Worm (Caenorhabditis elegans) whole organism, L2 larva: ENCODE measurements around the gene F53C3.3.

Experiments used
- R02D3.7 ChIP-seq: fragments of 150-350 bp; optimal IDR thresholded peaks from 2 replicates; lab custom pipeline; 2014; ENCODE audit warnings: missing biosample characterization, missing genetic modification characterization
- ZK546.5 ChIP-seq: sonication (generic microtip); optimal IDR thresholded peaks from 2 replicates; lab custom pipeline; 2017; ENCODE audit warnings: missing biosample characterization, missing genetic modification characterization
- alr-1 ChIP-seq: fragments of 150-350 bp; optimal IDR thresholded peaks from 2 replicates; lab custom pipeline; 2014; ENCODE audit warnings: missing biosample characterization, missing genetic modification characterization
- aly-2 ChIP-seq: fragments of 150-350 bp; optimal IDR thresholded peaks from 2 replicates; lab custom pipeline; 2014; ENCODE audit warnings: missing biosample characterization, missing genetic modification characterization
- blmp-1 ChIP-seq: sonication (generic microtip); optimal IDR thresholded peaks from 2 replicates; lab custom pipeline; 2017; ENCODE audit warnings: missing genetic modification characterization, mild to moderate bottlenecking, missing compliant biosample characterization, antibody characterized with exemption, moderate library complexity; ENCODE audit not compliant: insufficient read depth
- ceh-82 ChIP-seq: fragments of 150-350 bp; optimal IDR thresholded peaks from 2 replicates; lab custom pipeline; 2014; ENCODE audit warnings: missing biosample characterization, missing genetic modification characterization
- dmd-4 ChIP-seq: sonication (generic microtip); optimal IDR thresholded peaks from 2 replicates; lab custom pipeline; 2017; ENCODE audit warnings: missing biosample characterization, missing genetic modification characterization
- egl-27 ChIP-seq: sonication (generic microtip); optimal IDR thresholded peaks from 3 replicates; lab custom pipeline; 2017; ENCODE audit warnings: missing biosample characterization, missing genetic modification reagents, missing genetic modification characterization
- elt-3 ChIP-seq: sonication (generic microtip); optimal IDR thresholded peaks from 2 replicates; lab custom pipeline; 2017; ENCODE audit warnings: missing biosample characterization, missing genetic modification characterization
- fos-1 ChIP-seq: fragments of 150-350 bp; optimal IDR thresholded peaks from 2 replicates; lab custom pipeline; 2014; ENCODE audit warnings: missing biosample characterization, missing genetic modification characterization
- gmeb-1 ChIP-seq: fragments of 150-350 bp; optimal IDR thresholded peaks from 2 replicates; lab custom pipeline; 2014; ENCODE audit warnings: missing biosample characterization, missing genetic modification characterization
- lin-11 ChIP-seq: fragments of 150-350 bp; sonication (generic microtip); optimal IDR thresholded peaks from 2 replicates; lab custom pipeline; 2014; ENCODE audit warnings: missing biosample characterization, missing genetic modification characterization, inconsistent platforms, mixed read lengths
- lin-13 ChIP-seq: fragments of 150-350 bp; optimal IDR thresholded peaks from 2 replicates; lab custom pipeline; 2014; ENCODE audit warnings: missing biosample characterization, missing genetic modification reagents, missing genetic modification characterization
- lin-39 ChIP-seq: fragments of 150-350 bp; optimal IDR thresholded peaks from 2 replicates; lab custom pipeline; 2014; ENCODE audit warnings: missing biosample characterization, missing genetic modification reagents, missing genetic modification characterization
- lsy-2 ChIP-seq, 2 experiments: fragments of 150-350 bp in 1 of 2; sonication (generic microtip) in 1 of 2; optimal IDR thresholded peaks; 2 replicates each; lab custom pipeline; 2014 to 2017; ENCODE audit warnings: missing biosample characterization in 2 of 2, missing genetic modification characterization in 2 of 2
- mab-5 ChIP-seq: fragments of 150-350 bp; optimal IDR thresholded peaks from 2 replicates; lab custom pipeline; 2014; ENCODE audit warnings: missing biosample characterization, missing genetic modification characterization
- mbf-1 ChIP-seq: sonication (generic microtip); optimal IDR thresholded peaks from 2 replicates; lab custom pipeline; 2017; ENCODE audit warnings: missing biosample characterization, missing genetic modification characterization
- mdl-1 ChIP-seq, 2 experiments: fragments of 150-350 bp in 1 of 2; sonication (generic microtip) in 1 of 2; optimal IDR thresholded peaks; 2 replicates each; lab custom pipeline; 2017; ENCODE audit warnings: missing biosample characterization in 2 of 2, missing genetic modification characterization in 2 of 2
- nhr-11 ChIP-seq: fragments of 150-350 bp; optimal IDR thresholded peaks from 2 replicates; lab custom pipeline; 2014; ENCODE audit warnings: missing biosample characterization, missing genetic modification characterization
- nhr-12 ChIP-seq: fragments of 150-350 bp; optimal IDR thresholded peaks from 2 replicates; lab custom pipeline; 2014; ENCODE audit warnings: missing biosample characterization, missing genetic modification characterization
- nhr-129 ChIP-seq: fragments of 150-350 bp; optimal IDR thresholded peaks from 2 replicates; lab custom pipeline; 2014; ENCODE audit warnings: missing biosample characterization, missing genetic modification characterization
- nhr-21 ChIP-seq: fragments of 150-350 bp; optimal IDR thresholded peaks from 2 replicates; lab custom pipeline; 2014; ENCODE audit warnings: missing biosample characterization, missing genetic modification characterization
- nhr-23 ChIP-seq: fragments of 150-350 bp; optimal IDR thresholded peaks from 2 replicates; lab custom pipeline; 2014; ENCODE audit warnings: missing biosample characterization, missing genetic modification reagents, missing genetic modification characterization
- nhr-237 ChIP-seq: fragments of 150-350 bp; optimal IDR thresholded peaks from 2 replicates; lab custom pipeline; 2014; ENCODE audit warnings: missing biosample characterization, missing genetic modification characterization
- nhr-25 ChIP-seq: fragments of 150-350 bp; sonication (generic microtip); optimal IDR thresholded peaks from 3 replicates; lab custom pipeline; 2014; ENCODE audit warnings: missing biosample characterization, missing genetic modification characterization
- nhr-77 ChIP-seq: fragments of 150-350 bp; optimal IDR thresholded peaks from 2 replicates; lab custom pipeline; 2014; ENCODE audit warnings: missing biosample characterization, missing genetic modification characterization
- peb-1 ChIP-seq: fragments of 150-350 bp; optimal IDR thresholded peaks from 2 replicates; lab custom pipeline; 2014; ENCODE audit warnings: missing biosample characterization, missing genetic modification characterization
- sem-4 ChIP-seq: fragments of 150-350 bp; optimal IDR thresholded peaks from 2 replicates; lab custom pipeline; 2014; ENCODE audit warnings: missing biosample characterization, missing genetic modification reagents, missing genetic modification characterization
- skn-1 ChIP-seq: sonication (generic microtip); optimal IDR thresholded peaks from 2 replicates; lab custom pipeline; 2017; ENCODE audit warnings: missing biosample characterization, missing genetic modification characterization
- sma-3 ChIP-seq: sonication (generic microtip); optimal IDR thresholded peaks from 2 replicates; lab custom pipeline; 2016; ENCODE audit warnings: missing genetic modification reagents, missing genetic modification characterization, missing compliant biosample characterization
- unc-55 ChIP-seq: fragments of 150-350 bp; sonication (generic microtip); optimal IDR thresholded peaks from 3 replicates; lab custom pipeline; 2014; ENCODE audit warnings: missing biosample characterization, missing genetic modification reagents, missing genetic modification characterization
- unc-62 ChIP-seq: fragments of 150-350 bp; optimal IDR thresholded peaks from 2 replicates; lab custom pipeline; 2014; ENCODE audit warnings: missing biosample characterization, missing genetic modification reagents, missing genetic modification characterization
- zag-1 ChIP-seq: fragments of 150-350 bp; optimal IDR thresholded peaks from 2 replicates; lab custom pipeline; 2014; ENCODE audit warnings: missing biosample characterization, missing genetic modification characterization
- ztf-1 ChIP-seq: fragments of 200-800 bp; sonication (Bioruptor generic); conservative IDR thresholded peaks from 2 replicates; pipeline ENCODE4 v1.3.6; 2022; ENCODE audit warnings: missing genetic modification characterization, missing compliant biosample characterization

F53C3.3 gene

DNA sequence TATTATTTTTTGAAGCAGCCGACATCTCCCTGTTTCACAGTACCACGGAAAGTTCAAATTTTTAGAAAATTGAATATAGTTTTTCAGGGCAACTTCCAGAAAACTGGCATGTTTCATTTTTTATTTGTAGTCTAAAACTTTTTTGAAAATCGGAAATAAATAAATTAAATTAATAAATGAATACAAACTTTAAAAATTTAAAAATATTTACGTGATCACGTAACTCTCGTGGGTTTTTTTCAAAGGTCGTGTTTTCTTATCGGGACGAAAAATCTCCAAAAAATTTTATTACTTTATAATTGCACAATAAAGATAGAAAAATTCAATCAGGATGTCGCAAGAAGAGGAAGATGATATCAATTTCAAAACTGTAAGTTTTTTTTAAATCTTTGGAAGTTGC, 9.1 kb downstream of the F53C3.3 start, which contains the start of gene F53C3.1:
TSS of gene F53C3.1 (plus strand) at position 301 of the 400 bp plus-strand sequence.
- TF ChIP-seq elt-3 (tag; lab: Kevin White, UChicago) = no peak
- no peak for TF ChIP-seq R02D3.7 (tag; lab: Kevin White, UChicago)

DNA sequence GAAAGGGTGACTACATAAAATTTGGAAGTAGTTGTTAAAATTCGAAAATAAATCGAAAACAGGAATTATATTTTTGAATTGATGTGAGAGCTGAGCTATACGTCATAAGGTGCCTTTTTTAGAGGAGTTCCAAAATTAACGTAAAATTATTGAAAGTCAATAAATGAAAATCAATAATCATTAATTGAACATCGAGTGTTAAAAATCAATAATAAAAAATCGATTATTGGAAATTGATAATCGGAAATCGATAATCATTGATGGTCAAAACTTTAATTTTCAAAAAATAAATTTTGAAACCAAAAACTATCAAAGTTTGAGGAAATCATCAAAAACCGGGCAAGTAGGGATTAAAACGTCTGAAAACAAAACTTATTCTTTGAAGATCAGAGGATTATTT, 11.0 kb downstream of the F53C3.3 start:
- TF ChIP-seq sem-4 (no peak), alr-1 (no peak), mbf-1 (tag; lab: Kevin White, UChicago) (no peak), sma-3 (GFP tag; lab: Kevin White, UChicago) (no peak), fos-1 (tag; lab: Kevin White, UChicago) (no peak), zag-1 (tag; lab: Kevin White, UChicago) (no peak), skn-1 (tag; lab: Kevin White, UChicago) (no peak), nhr-237 (no peak), nhr-23 (tag; lab: Kevin White, UChicago) (no peak), nhr-129 (no peak), nhr-12 (tag; lab: Kevin White, UChicago) (no peak), lsy-2 (tag; optimal IDR thresholded peaks at IDR 0.05; lab: Kevin White, UChicago) (no peak), ZK546.5 (tag; lab: Kevin White, UChicago) (no peak), nhr-77 (tag; lab: Kevin White, UChicago) (no peak), blmp-1 (tag; lab: Kevin White, UChicago) (no peak), dmd-4 (tag; lab: Kevin White, UChicago) (no peak), lin-13 (GFP tag; lab: Kevin White, UChicago) (no peak), ceh-82 (tag; lab: Kevin White, UChicago) (no peak)

DNA sequence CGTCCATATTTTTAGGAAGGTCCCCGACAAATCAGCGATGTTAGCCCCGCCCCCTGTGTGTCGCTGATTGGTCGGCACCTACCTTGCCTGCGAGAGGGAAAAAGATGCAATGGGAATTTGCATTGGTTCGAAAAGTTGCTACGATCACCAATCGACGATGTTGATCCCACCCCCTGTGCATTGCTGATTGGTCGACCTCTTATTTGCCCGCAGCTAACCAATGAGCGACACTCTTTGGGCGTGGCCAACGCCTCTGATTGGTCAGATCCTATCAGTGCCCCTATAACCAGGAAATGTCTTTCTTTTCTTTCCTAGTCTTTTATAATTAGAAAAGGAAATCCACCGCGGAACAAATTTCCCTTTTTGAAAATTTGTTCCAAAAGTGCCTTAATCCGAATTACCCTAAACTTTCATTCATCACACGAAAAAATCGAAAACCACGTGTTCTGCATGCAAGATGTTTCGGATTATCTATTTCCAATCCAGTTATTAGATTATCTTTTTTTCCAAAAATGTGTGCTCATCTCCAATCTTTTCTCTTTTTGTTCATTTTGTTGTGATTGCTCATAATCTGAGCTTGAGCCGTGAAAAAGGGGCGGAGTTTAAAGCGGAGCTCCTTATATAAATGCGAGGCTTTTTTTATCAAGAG, 15.5 kb downstream of the F53C3.3 start:
- TF ChIP-seq zag-1 (tag; lab: Kevin White, UChicago) = no peak
- no peak for TF ChIP-seq dmd-4 (tag; lab: Kevin White, UChicago)
- TF ChIP-seq nhr-77 (tag; lab: Kevin White, UChicago) = no peak
- no peak for TF ChIP-seq lin-11 (tag; lab: Kevin White, UChicago)
- TF ChIP-seq sem-4 = no peak
- TF ChIP-seq peb-1 (tag; lab: Kevin White, UChicago) = no peak
- no peak for TF ChIP-seq nhr-21 (tag; lab: Kevin White, UChicago)
- TF ChIP-seq nhr-25 (tag; lab: Kevin White, UChicago) = no peak
- TF ChIP-seq gmeb-1 = no peak
- no peak for TF ChIP-seq nhr-11 (tag; lab: Kevin White, UChicago)

DNA sequence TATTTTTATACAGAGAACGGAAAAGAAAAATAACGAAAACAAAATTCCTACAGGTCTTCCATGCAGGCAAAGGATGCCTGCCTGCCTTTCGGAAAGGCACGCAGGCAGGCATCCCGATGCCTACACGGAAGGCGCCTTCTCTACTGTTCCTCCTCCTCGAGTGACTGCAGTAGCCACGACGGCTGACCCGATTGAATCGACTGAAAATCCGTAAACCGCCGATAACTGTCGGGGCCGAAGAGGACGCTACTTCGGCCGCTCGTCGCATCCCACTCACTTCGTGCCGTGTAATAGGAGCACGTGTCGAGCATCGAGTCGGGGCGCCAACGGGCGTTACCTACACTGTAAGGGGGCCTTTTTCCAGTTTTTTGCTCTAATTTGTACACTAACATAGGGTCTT, 18.0 kb downstream of the F53C3.3 start:
- TF ChIP-seq nhr-12 (tag; lab: Kevin White, UChicago) (no peak), sem-4 (no peak), lin-39 (tag; lab: Kevin White, UChicago) (no peak), mdl-1 (tag; optimal IDR thresholded peaks at IDR 0.05; lab: Kevin White, UChicago) (no peak)

DNA sequence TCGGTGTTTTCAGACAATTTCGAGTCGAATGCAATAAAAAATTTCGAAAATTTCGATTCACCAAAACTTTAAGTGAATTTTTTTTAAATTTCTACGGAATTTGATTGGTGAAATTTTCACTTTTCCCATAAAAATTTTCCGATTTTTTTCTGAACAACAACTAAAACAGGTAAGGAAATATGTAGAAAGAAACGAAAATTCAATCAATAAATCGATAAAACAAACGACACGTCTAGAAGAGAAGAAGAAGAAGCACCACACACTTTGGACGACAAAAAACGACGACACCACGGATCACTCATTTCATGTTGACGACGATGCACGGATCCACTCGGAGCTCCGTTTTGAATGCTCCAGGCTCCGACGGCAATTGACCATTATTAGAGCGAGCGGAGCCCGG, 20.0 kb downstream of the F53C3.3 start:
- TF ChIP-seq unc-55 (GFP tag; lab: Kevin White, UChicago) = no peak
- TF ChIP-seq gmeb-1 = no peak
- TF ChIP-seq blmp-1 (tag; lab: Kevin White, UChicago) = no peak
- TF ChIP-seq sem-4 = no peak
- no peak for TF ChIP-seq elt-3 (tag; lab: Kevin White, UChicago)
- no peak for TF ChIP-seq nhr-11 (tag; lab: Kevin White, UChicago)
- TF ChIP-seq peb-1 (tag; lab: Kevin White, UChicago) = no peak
- no peak for TF ChIP-seq egl-27
- no peak for TF ChIP-seq nhr-129
- TF ChIP-seq lin-11 (tag; lab: Kevin White, UChicago) = no peak
- TF ChIP-seq ztf-1 (GFP tag; lab: Robert Waterston, UW) = no peak
- no peak for TF ChIP-seq mab-5
- no peak for TF ChIP-seq unc-62 (GFP tag; lab: Kevin White, UChicago)
- no peak for TF ChIP-seq skn-1 (tag; lab: Kevin White, UChicago)
- no peak for TF ChIP-seq aly-2
